Fruit fly (Drosophila melanogaster) whole organism, embryonic: Measurements from ENCODE around the gene Doc2.

Experiments
- Adf1 ChIP-seq: fragments of 200-800 bp; sonication (Bioruptor generic); IDR thresholded peaks from 2 replicates; pipeline ENCODE4 v1.3.6; 2022; ENCODE audit warnings: missing biosample characterization, missing genetic modification characterization
- Atf-2 ChIP-seq: fragments of 200-800 bp; sonication (Bioruptor generic); optimal IDR thresholded peaks from 2 replicates; lab custom pipeline; 2016; ENCODE audit warnings: missing biosample characterization, missing genetic modification characterization
- Bdp1 ChIP-seq: fragments of 200-800 bp; sonication (Bioruptor generic); optimal IDR thresholded peaks from 3 replicates; lab custom pipeline; 2016; ENCODE audit warnings: missing biosample characterization, missing genetic modification characterization
- CG1024 ChIP-seq: fragments of 200-800 bp; sonication (Bioruptor generic); IDR thresholded peaks from 2 replicates; pipeline ENCODE4 v1.3.6; 2022; ENCODE audit warnings: missing biosample characterization, missing genetic modification characterization
- CG10267 ChIP-seq: fragments of 200-800 bp; sonication (Bioruptor generic); optimal IDR thresholded peaks from 2 replicates; lab custom pipeline; 2018; ENCODE audit warnings: missing biosample characterization, mild to moderate bottlenecking, missing genetic modification characterization, moderate library complexity
- CG10321 ChIP-seq: fragments of 200-800 bp; sonication (Bioruptor generic); IDR thresholded peaks from 2 replicates; pipeline ENCODE4 v1.3.6; 2022; ENCODE audit warnings: missing biosample characterization, missing genetic modification characterization
- CG13123 ChIP-seq: fragments of 200-800 bp; sonication (Bioruptor generic); optimal IDR thresholded peaks from 2 replicates; lab custom pipeline; 2016; ENCODE audit warnings: missing biosample characterization, missing genetic modification characterization
- CG14710 ChIP-seq: fragments of 200-800 bp; sonication (Bioruptor generic); optimal IDR thresholded peaks from 3 replicates; lab custom pipeline; 2019; ENCODE audit warnings: missing biosample characterization, mild to moderate bottlenecking, missing genetic modification characterization, moderate library complexity
- CG15479 ChIP-seq: fragments of 200-800 bp; sonication (Bioruptor generic); optimal IDR thresholded peaks from 3 replicates; lab custom pipeline; 2019; ENCODE audit warnings: missing biosample characterization, mild to moderate bottlenecking, missing genetic modification characterization, moderate library complexity
- CG16815 ChIP-seq: fragments of 200-800 bp; sonication (Bioruptor generic); optimal IDR thresholded peaks from 3 replicates; lab custom pipeline; 2017; ENCODE audit warnings: missing biosample characterization, mild to moderate bottlenecking, missing genetic modification characterization
- CG1832 ChIP-seq: fragments of 200-800 bp; sonication (Bioruptor generic); optimal IDR thresholded peaks from 2 replicates; lab custom pipeline; 2017; ENCODE audit warnings: missing biosample characterization, mild to moderate bottlenecking, missing genetic modification characterization, inconsistent platforms
- CG2199 ChIP-seq: fragments of 200-800 bp; sonication (Bioruptor generic); IDR thresholded peaks from 3 replicates; pipeline ENCODE4 v1.3.6; 2022; ENCODE audit warnings: missing biosample characterization, missing genetic modification characterization
- CG3281 ChIP-seq: fragments of 200-800 bp; sonication (Bioruptor generic); optimal IDR thresholded peaks from 3 replicates; lab custom pipeline; 2017; ENCODE audit warnings: missing biosample characterization, mild to moderate bottlenecking, missing genetic modification characterization
- CG4854 ChIP-seq: fragments of 200-800 bp; sonication (Bioruptor generic); optimal IDR thresholded peaks from 2 replicates; lab custom pipeline; 2016; ENCODE audit warnings: missing biosample characterization, missing genetic modification characterization, inconsistent platforms
- CG7987 ChIP-seq: fragments of 200-800 bp; sonication (Bioruptor generic); optimal IDR thresholded peaks from 2 replicates; lab custom pipeline; 2018; ENCODE audit warnings: missing biosample characterization, mild to moderate bottlenecking, missing genetic modification characterization, moderate library complexity
- CG8765 ChIP-seq: fragments of 200-800 bp; sonication (Bioruptor generic); IDR thresholded peaks from 2 replicates; pipeline ENCODE4 v1.3.6; 2022; ENCODE audit warnings: missing biosample characterization, missing genetic modification characterization
- Dbx ChIP-seq: fragments of 200-800 bp; sonication (Bioruptor generic); IDR thresholded peaks from 3 replicates; pipeline ENCODE4 v1.3.6; 2022; ENCODE audit warnings: missing biosample characterization, missing genetic modification characterization
- Gsc ChIP-seq: fragments of 200-800 bp; sonication (Bioruptor generic); IDR thresholded peaks from 2 replicates; pipeline ENCODE4 v1.3.6; 2022; ENCODE audit warnings: missing biosample characterization, missing genetic modification characterization
- Hmr ChIP-seq: fragments of 200-800 bp; sonication (Bioruptor generic); optimal IDR thresholded peaks from 3 replicates; lab custom pipeline; 2017; ENCODE audit warnings: mild to moderate bottlenecking, missing biosample characterization, missing genetic modification reagents, missing genetic modification characterization
- Lim3 ChIP-seq: fragments of 200-800 bp; sonication (Bioruptor generic); IDR thresholded peaks from 2 replicates; pipeline ENCODE4 v1.3.6; 2022; ENCODE audit warnings: missing biosample characterization, missing genetic modification characterization
- Lpt ChIP-seq: fragments of >200 bp; optimal IDR thresholded peaks from 2 replicates; lab custom pipeline; 2018; ENCODE audit warnings: missing biosample characterization, missing genetic modification characterization
- MTF-1 ChIP-seq: fragments of 200-800 bp; sonication (Bioruptor generic); optimal IDR thresholded peaks from 2 replicates; lab custom pipeline; 2018; ENCODE audit warnings: missing biosample characterization, mild to moderate bottlenecking, missing genetic modification characterization, borderline replicate concordance
- ase ChIP-seq: fragments of 200-800 bp; sonication (Bioruptor generic); IDR thresholded peaks from 3 replicates; pipeline ENCODE4 v1.3.6; 2022; ENCODE audit warnings: missing biosample characterization, missing genetic modification characterization
- ato ChIP-seq: fragments of 200-800 bp; sonication (Bioruptor generic); IDR thresholded peaks from 2 replicates; pipeline ENCODE4 v1.3.6; 2022; ENCODE audit warnings: missing biosample characterization, missing genetic modification characterization; ENCODE audit not compliant: partially characterized antibody
- az2 ChIP-seq: fragments of 200-800 bp; sonication (Bioruptor generic); optimal IDR thresholded peaks from 3 replicates; lab custom pipeline; 2016; ENCODE audit warnings: missing biosample characterization, missing genetic modification characterization
- bbx ChIP-seq: fragments of 200-800 bp; sonication (Bioruptor generic); IDR thresholded peaks from 2 replicates; pipeline ENCODE4 v1.3.6; 2022; ENCODE audit warnings: missing biosample characterization, missing genetic modification characterization; ENCODE audit not compliant: partially characterized antibody
- cwo ChIP-seq: fragments of 200-800 bp; sonication (Bioruptor generic); optimal IDR thresholded peaks from 3 replicates; lab custom pipeline; 2017; ENCODE audit warnings: missing biosample characterization, missing genetic modification characterization, mild to moderate bottlenecking, moderate library complexity, missing genetic modification reagents
- dmrt11E ChIP-seq: fragments of 200-800 bp; sonication (Bioruptor generic); optimal IDR thresholded peaks from 3 replicates; lab custom pipeline; 2018; ENCODE audit warnings: missing biosample characterization, mild to moderate bottlenecking, missing genetic modification characterization, moderate library complexity
- en ChIP-seq: fragments of 200-800 bp; sonication (Bioruptor generic); optimal IDR thresholded peaks from 2 replicates; lab custom pipeline; 2016; ENCODE audit warnings: missing biosample characterization, missing genetic modification characterization
- fd64A ChIP-seq: fragments of 200-800 bp; sonication (Bioruptor generic); optimal IDR thresholded peaks from 3 replicates; lab custom pipeline; 2018; ENCODE audit warnings: missing biosample characterization, mild to moderate bottlenecking, missing genetic modification characterization
- ham ChIP-seq: fragments of 200-800 bp; sonication (Bioruptor generic); IDR thresholded peaks from 2 replicates; pipeline ENCODE4 v1.3.6; 2022; ENCODE audit warnings: missing biosample characterization, missing genetic modification characterization
- hth ChIP-seq: fragments of >200 bp; optimal IDR thresholded peaks from 2 replicates; lab custom pipeline; 2017; ENCODE audit warnings: inconsistent platforms
- kay ChIP-seq: fragments of 200-800 bp; sonication (Bioruptor generic); optimal IDR thresholded peaks from 2 replicates; lab custom pipeline; 2016; ENCODE audit warnings: missing biosample characterization, missing genetic modification characterization
- kni ChIP-seq: fragments of 200-800 bp; sonication (Bioruptor generic); optimal IDR thresholded peaks from 3 replicates; lab custom pipeline; 2017; ENCODE audit warnings: mild to moderate bottlenecking, missing biosample characterization, missing genetic modification reagents, missing genetic modification characterization
- lov ChIP-seq, 2 experiments: fragments of 200-800 bp in 1 of 2; fragments of >200 bp in 1 of 2; sonication (Bioruptor generic) in 1 of 2; IDR thresholded peaks in 1 of 2; optimal IDR thresholded peaks in 1 of 2; 2 replicates in 1 of 2; 3 replicates in 1 of 2; pipeline versions ENCODE4 v1.3.6 to Lab custom; 2017 to 2022; ENCODE audit warnings: missing biosample characterization in 1 of 2, missing genetic modification characterization in 1 of 2
- mld ChIP-seq: fragments of 200-800 bp; sonication (Bioruptor generic); IDR thresholded peaks from 3 replicates; pipeline ENCODE4 v1.3.6; 2022; ENCODE audit warnings: missing biosample characterization, missing genetic modification characterization; ENCODE audit not compliant: partially characterized antibody
- nerfin-2 ChIP-seq: fragments of 200-800 bp; sonication (Bioruptor generic); IDR thresholded peaks from 2 replicates; pipeline ENCODE4 v1.3.6; 2022; ENCODE audit warnings: missing biosample characterization, missing genetic modification characterization; ENCODE audit not compliant: partially characterized antibody
- pros ChIP-seq: fragments of 200-800 bp; sonication (Bioruptor generic); optimal IDR thresholded peaks from 3 replicates; lab custom pipeline; 2019; ENCODE audit warnings: missing biosample characterization, mild to moderate bottlenecking, missing genetic modification characterization, moderate library complexity
- repo ChIP-seq: fragments of 200-800 bp; sonication (Bioruptor generic); optimal IDR thresholded peaks from 2 replicates; lab custom pipeline; 2016; ENCODE audit warnings: missing biosample characterization, missing genetic modification characterization
- sens ChIP-seq: fragments of 200-800 bp; sonication (Bioruptor generic); peaks from one replicate; lab custom pipeline; 2016; ENCODE audit warnings: missing biosample characterization, missing genetic modification characterization
- shn ChIP-seq: fragments of 200-800 bp; sonication (Bioruptor generic); optimal IDR thresholded peaks from 3 replicates; lab custom pipeline; 2016; ENCODE audit warnings: missing biosample characterization, missing genetic modification characterization
- sisA ChIP-seq: fragments of 200-800 bp; sonication (Bioruptor generic); IDR thresholded peaks from 2 replicates; pipeline ENCODE4 v1.3.6; 2022; ENCODE audit warnings: missing biosample characterization, missing genetic modification characterization
- sna ChIP-seq: fragments of 200-800 bp; sonication (Bioruptor generic); IDR thresholded peaks from 2 replicates; pipeline ENCODE4 v1.3.6; 2022; ENCODE audit warnings: missing biosample characterization, missing genetic modification characterization; ENCODE audit not compliant: partially characterized antibody
- sqz ChIP-seq: fragments of 200-800 bp; sonication (Bioruptor generic); optimal IDR thresholded peaks from 3 replicates; lab custom pipeline; 2018; ENCODE audit warnings: missing biosample characterization, mild to moderate bottlenecking, missing genetic modification characterization
- tll ChIP-seq, 2 experiments: fragments of 200-800 bp in 1 of 2; fragments of >200 bp in 1 of 2; sonication (Bioruptor generic) in 1 of 2; optimal IDR thresholded peaks; 2 replicates each; lab custom pipeline; 2017 to 2019; ENCODE audit warnings: missing biosample characterization in 2 of 2, missing genetic modification characterization in 2 of 2, mild to moderate bottlenecking in 1 of 2, moderate library complexity in 1 of 2
- trh ChIP-seq: fragments of 200-800 bp; sonication (Bioruptor generic); optimal IDR thresholded peaks from 2 replicates; lab custom pipeline; 2016; ENCODE audit warnings: missing biosample characterization, missing genetic modification characterization
- vnd ChIP-seq: fragments of 200-800 bp; sonication (Bioruptor generic); IDR thresholded peaks from 3 replicates; pipeline ENCODE4 v1.3.6; 2022; ENCODE audit warnings: missing biosample characterization, missing genetic modification characterization; ENCODE audit not compliant: partially characterized antibody
- wek ChIP-seq: fragments of 200-800 bp; sonication (Bioruptor generic); optimal IDR thresholded peaks from 3 replicates; lab custom pipeline; 2018; ENCODE audit warnings: missing biosample characterization, mild to moderate bottlenecking, missing genetic modification characterization, moderate library complexity
- wor ChIP-seq: fragments of 200-800 bp; sonication (Bioruptor generic); IDR thresholded peaks from 2 replicates; pipeline ENCODE4 v1.3.6; 2022; ENCODE audit warnings: missing biosample characterization, missing genetic modification characterization
- zfh1 ChIP-seq: fragments of 200-800 bp; sonication (Bioruptor generic); IDR thresholded peaks from 3 replicates; pipeline ENCODE4 v1.3.6; 2022; ENCODE audit warnings: missing biosample characterization, missing genetic modification characterization

Doc2 gene

dm6 chr3L:9041042-9041477 is 22.0 kb upstream of the Doc2 start, which contains the start of gene Doc1 (continued):
- TF ChIP-seq CG15479 = peak; percentile 78
- TF ChIP-seq ham = no peak
- TF ChIP-seq sisA (GFP tag; lab: Robert Waterston, UW) = no peak
- TF ChIP-seq sqz (GFP tag; lab: Kevin White, UChicago) = no peak
- no peak for TF ChIP-seq Gsc (GFP tag; lab: Robert Waterston, UW)
- peak; percentile 20; the same call in 1 of the 2 replicates for TF ChIP-seq CG8765 (GFP tag; lab: Robert Waterston, UW)
- TF ChIP-seq ato = no peak
- no peak for TF ChIP-seq ase (GFP tag; lab: Robert Waterston, UW)
- TF ChIP-seq Lpt (GFP tag; lab: Kevin White, UChicago) = no peak
- peak; percentile 90 for TF ChIP-seq CG1832 (GFP tag; lab: Kevin White, UChicago)
- no peak for TF ChIP-seq hth (lab: Kevin White, UChicago)
- no peak for TF ChIP-seq trh (GFP tag; lab: Kevin White, UChicago)
- TF ChIP-seq CG10267 (tag; lab: Kevin White, UChicago) = no peak
- TF ChIP-seq wek (GFP tag; lab: Kevin White, UChicago) = no peak
- TF ChIP-seq az2 (GFP tag; lab: Kevin White, UChicago) = no peak
- TF ChIP-seq nerfin-2 (GFP tag; lab: Robert Waterston, UW) = no peak
- TF ChIP-seq pros (GFP tag; lab: Kevin White, UChicago) = peak; percentile 41
- no peak for TF ChIP-seq repo (GFP tag; lab: Kevin White, UChicago)
- peak; percentile 89 for TF ChIP-seq kni
- no peak; the same call in 1 of the 2 replicates for TF ChIP-seq sna
- no peak for TF ChIP-seq CG14710 (tag; lab: Kevin White, UChicago)
- TF ChIP-seq Bdp1 (GFP tag; lab: Kevin White, UChicago) = no peak
- peak; percentile 50 for TF ChIP-seq Adf1
- TF ChIP-seq tll (GFP tag; optimal IDR thresholded peaks at IDR 0.05; lab: Kevin White, UChicago) = peak in 1 of 2 experiments; percentile 63
- no peak for TF ChIP-seq vnd (GFP tag; lab: Robert Waterston, UW)
- no peak for TF ChIP-seq Lim3 (GFP tag; lab: Robert Waterston, UW)
- peak; percentile 62 for TF ChIP-seq bbx (GFP tag; lab: Robert Waterston, UW)
- TF ChIP-seq cwo (GFP tag; lab: Kevin White, UChicago) = no peak
- peak; percentile 96 for TF ChIP-seq CG10321 (GFP tag; lab: Robert Waterston, UW)
- TF ChIP-seq sens (GFP tag; lab: Kevin White, UChicago) = peak; percentile 54
- no peak for TF ChIP-seq Hmr
- no peak for TF ChIP-seq lov (optimal IDR thresholded peaks at IDR 0.05; lab: Kevin White, UChicago)
- no peak for TF ChIP-seq lov (GFP tag; IDR thresholded peaks at IDR 0.05; lab: Robert Waterston, UW)
- 0 out of 3 replicates have a peak, but pooled peaks have one; percentile 40 for TF ChIP-seq CG2199 (GFP tag; lab: Robert Waterston, UW)
- TF ChIP-seq kay = no peak
- no peak for TF ChIP-seq fd64A (GFP tag; lab: Kevin White, UChicago)
- no peak for TF ChIP-seq shn (GFP tag; lab: Kevin White, UChicago)
- no peak for TF ChIP-seq CG7987 (GFP tag; lab: Kevin White, UChicago)
- TF ChIP-seq CG16815 = no peak
- no peak for TF ChIP-seq Atf-2 (GFP tag; lab: Kevin White, UChicago)
- TF ChIP-seq mld (GFP tag; lab: Robert Waterston, UW) = no peak
- no peak for TF ChIP-seq MTF-1 (GFP tag; lab: Kevin White, UChicago)
- no peak for TF ChIP-seq CG13123 (GFP tag; lab: Kevin White, UChicago)
- no peak for TF ChIP-seq en (GFP tag; lab: Kevin White, UChicago)
- no peak for TF ChIP-seq Dbx
- no peak for TF ChIP-seq CG4854 (GFP tag; lab: Kevin White, UChicago)
- no peak for TF ChIP-seq wor (GFP tag; lab: Robert Waterston, UW)
- no peak for TF ChIP-seq dmrt11E (tag; lab: Kevin White, UChicago)
- TF ChIP-seq CG1024 (GFP tag; lab: Robert Waterston, UW) = no peak
- TF ChIP-seq zfh1 (GFP tag; lab: Robert Waterston, UW) = 0 out of 3 replicates have a peak, but pooled peaks have one; percentile 16
- TF ChIP-seq CG3281 (GFP tag; lab: Kevin White, UChicago) = no peak
